Fruit fly (Drosophila melanogaster) whole organism, prepupa: Measurements from ENCODE around the gene pad.

ENCODE experiments used
- Blimp-1 ChIP-seq: fragments of 200-800 bp; sonication (Bioruptor generic); optimal IDR thresholded peaks from 3 replicates; lab custom pipeline; 2017; ENCODE audit warnings: missing biosample characterization, missing genetic modification characterization, mild to moderate bottlenecking, moderate library complexity, missing genetic modification reagents
- CG10631 ChIP-seq: fragments of 200-800 bp; sonication (Bioruptor generic); optimal IDR thresholded peaks from 2 replicates; lab custom pipeline; 2016; ENCODE audit warnings: missing biosample characterization, missing genetic modification characterization
- CG10669 ChIP-seq: fragments of 200-800 bp; sonication (Bioruptor generic); optimal IDR thresholded peaks from 3 replicates; lab custom pipeline; 2018; ENCODE audit warnings: missing biosample characterization, mild to moderate bottlenecking, missing genetic modification characterization, moderate library complexity
- CG11762 ChIP-seq: fragments of 200-800 bp; sonication (Bioruptor generic); optimal IDR thresholded peaks from 3 replicates; lab custom pipeline; 2016; ENCODE audit warnings: missing biosample characterization, missing genetic modification characterization; ENCODE audit not compliant: insufficient read depth
- CG11902 ChIP-seq: fragments of 200-800 bp; sonication (Bioruptor generic); optimal IDR thresholded peaks from 3 replicates; lab custom pipeline; 2016; ENCODE audit warnings: missing biosample characterization, missing genetic modification characterization
- CG15336 ChIP-seq: fragments of 200-800 bp; sonication (Bioruptor generic); IDR thresholded peaks from 2 replicates; pipeline ENCODE4 v1.3.6; 2022; ENCODE audit warnings: missing biosample characterization, missing genetic modification characterization
- CG16779 ChIP-seq: fragments of 200-800 bp; sonication (Bioruptor generic); optimal IDR thresholded peaks from 3 replicates; lab custom pipeline; 2017; ENCODE audit warnings: missing biosample characterization, mild to moderate bottlenecking, missing genetic modification characterization
- CG3032 ChIP-seq: fragments of 200-800 bp; optimal IDR thresholded peaks from 2 replicates; lab custom pipeline; 2019; ENCODE audit warnings: missing biosample characterization, mild to moderate bottlenecking, missing genetic modification characterization, moderate library complexity
- CG31627 ChIP-seq: fragments of 200-800 bp; sonication (Bioruptor generic); optimal IDR thresholded peaks from 3 replicates; lab custom pipeline; 2016; ENCODE audit warnings: missing biosample characterization, missing genetic modification characterization
- CG32006 ChIP-seq: fragments of 200-800 bp; sonication (Bioruptor generic); optimal IDR thresholded peaks from 3 replicates; lab custom pipeline; 2017; ENCODE audit warnings: missing biosample characterization, mild to moderate bottlenecking, missing genetic modification characterization
- CG3919 ChIP-seq: fragments of 200-800 bp; sonication (Bioruptor generic); optimal IDR thresholded peaks from 3 replicates; lab custom pipeline; 2016; ENCODE audit warnings: missing biosample characterization, missing genetic modification characterization
- CG4318 ChIP-seq: fragments of 200-800 bp; sonication (Bioruptor generic); optimal IDR thresholded peaks from 3 replicates; lab custom pipeline; 2017; ENCODE audit warnings: missing biosample characterization, mild to moderate bottlenecking, missing genetic modification characterization
- CG6276 ChIP-seq: fragments of 200-800 bp; sonication (Bioruptor generic); optimal IDR thresholded peaks from 2 replicates; lab custom pipeline; 2017; ENCODE audit warnings: missing biosample characterization, mild to moderate bottlenecking, missing genetic modification characterization
- CG6792 ChIP-seq: fragments of 200-800 bp; sonication (Bioruptor generic); optimal IDR thresholded peaks from 3 replicates; lab custom pipeline; 2016; ENCODE audit warnings: missing biosample characterization, missing genetic modification characterization
- CG6808 ChIP-seq: fragments of 200-800 bp; sonication (Bioruptor generic); optimal IDR thresholded peaks from 3 replicates; lab custom pipeline; 2017; ENCODE audit warnings: missing biosample characterization, missing genetic modification characterization, mild to moderate bottlenecking, moderate library complexity, missing genetic modification reagents
- CG6854 ChIP-seq: fragments of 200-800 bp; sonication (Bioruptor generic); optimal IDR thresholded peaks from 2 replicates; lab custom pipeline; 2017; ENCODE audit warnings: missing biosample characterization, mild to moderate bottlenecking, missing genetic modification characterization
- CG8119 ChIP-seq: fragments of 200-800 bp; sonication (Bioruptor generic); IDR thresholded peaks from 3 replicates; pipeline ENCODE4 v1.3.6; 2022; ENCODE audit warnings: missing biosample characterization, missing genetic modification characterization
- CG8319 ChIP-seq: fragments of 200-800 bp; sonication (Bioruptor generic); optimal IDR thresholded peaks from 3 replicates; lab custom pipeline; 2016; ENCODE audit warnings: missing biosample characterization, missing genetic modification characterization
- CG8632 ChIP-seq: fragments of 200-800 bp; sonication (Bioruptor generic); optimal IDR thresholded peaks from 3 replicates; lab custom pipeline; 2016; ENCODE audit warnings: missing biosample characterization, missing genetic modification characterization
- CG9139 ChIP-seq: fragments of 200-800 bp; sonication (Bioruptor generic); optimal IDR thresholded peaks from 3 replicates; lab custom pipeline; 2017; ENCODE audit warnings: missing biosample characterization, mild to moderate bottlenecking, missing genetic modification characterization
- Eip75B ChIP-seq: fragments of 200-800 bp; sonication (Bioruptor generic); optimal IDR thresholded peaks from 3 replicates; lab custom pipeline; 2016; ENCODE audit warnings: missing biosample characterization, missing genetic modification characterization
- Eip78C ChIP-seq: fragments of 200-800 bp; sonication (Bioruptor generic); peaks from one replicate; lab custom pipeline; 2016; ENCODE audit warnings: missing biosample characterization, missing genetic modification characterization
- Eip93F ChIP-seq: fragments of 200-800 bp; sonication (Bioruptor generic); optimal IDR thresholded peaks from 2 replicates; lab custom pipeline; 2016; ENCODE audit warnings: missing biosample characterization, mild to moderate bottlenecking, missing genetic modification characterization
- Ets96B ChIP-seq: fragments of 200-800 bp; optimal IDR thresholded peaks from 2 replicates; lab custom pipeline; 2019; ENCODE audit warnings: missing biosample characterization, mild to moderate bottlenecking, missing genetic modification characterization, moderate library complexity
- Met ChIP-seq: fragments of 200-800 bp; sonication (Bioruptor generic); optimal IDR thresholded peaks from 3 replicates; lab custom pipeline; 2016; ENCODE audit warnings: missing biosample characterization, missing genetic modification characterization
- Smox ChIP-seq: fragments of 200-800 bp; sonication (Bioruptor generic); optimal IDR thresholded peaks from 3 replicates; lab custom pipeline; 2016; ENCODE audit warnings: missing biosample characterization, missing genetic modification characterization
- Sox102F ChIP-seq: fragments of 200-800 bp; sonication (Bioruptor generic); optimal IDR thresholded peaks from 2 replicates; lab custom pipeline; 2016; ENCODE audit warnings: missing biosample characterization, mild to moderate bottlenecking, missing genetic modification characterization
- Sox14 ChIP-seq: fragments of 200-800 bp; sonication (Bioruptor generic); optimal IDR thresholded peaks from 3 replicates; lab custom pipeline; 2016; ENCODE audit warnings: missing biosample characterization, missing genetic modification characterization
- achi ChIP-seq: fragments of 200-800 bp; sonication (Bioruptor generic); optimal IDR thresholded peaks from 3 replicates; lab custom pipeline; 2016; ENCODE audit warnings: missing biosample characterization, missing genetic modification characterization
- cyc ChIP-seq: fragments of 200-800 bp; sonication (Bioruptor generic); optimal IDR thresholded peaks from 3 replicates; lab custom pipeline; 2016; ENCODE audit warnings: missing biosample characterization, missing genetic modification characterization
- dac ChIP-seq: fragments of 200-800 bp; sonication (Bioruptor generic); optimal IDR thresholded peaks from 2 replicates; lab custom pipeline; 2017; ENCODE audit warnings: missing biosample characterization, mild to moderate bottlenecking, missing genetic modification characterization
- dsx ChIP-seq: fragments of 200-800 bp; optimal IDR thresholded peaks from 3 replicates; lab custom pipeline; 2019; ENCODE audit warnings: missing biosample characterization, mild to moderate bottlenecking, missing genetic modification characterization, moderate library complexity; ENCODE audit not compliant: poor library complexity, severe bottlenecking
- eg ChIP-seq: fragments of 200-800 bp; sonication (Bioruptor generic); IDR thresholded peaks from 3 replicates; pipeline ENCODE4 v1.3.6; 2022; ENCODE audit warnings: missing biosample characterization, missing genetic modification characterization
- fd85E ChIP-seq: fragments of 200-800 bp; sonication (Bioruptor generic); optimal IDR thresholded peaks from 3 replicates; lab custom pipeline; 2016; ENCODE audit warnings: missing biosample characterization, missing genetic modification characterization
- fkh ChIP-seq: fragments of 200-800 bp; sonication (Bioruptor generic); optimal IDR thresholded peaks from 3 replicates; lab custom pipeline; 2017; ENCODE audit warnings: missing biosample characterization, mild to moderate bottlenecking, missing genetic modification characterization, moderate library complexity
- lz ChIP-seq: fragments of 200-800 bp; sonication (Bioruptor generic); optimal IDR thresholded peaks from 3 replicates; lab custom pipeline; 2016; ENCODE audit warnings: missing biosample characterization, missing genetic modification characterization
- pdm3 ChIP-seq: fragments of 200-800 bp; sonication (Bioruptor generic); optimal IDR thresholded peaks from 3 replicates; lab custom pipeline; 2016; ENCODE audit warnings: missing biosample characterization, missing genetic modification characterization
- salr ChIP-seq, 2 experiments: fragments of 200-800 bp; sonication (Bioruptor generic); optimal IDR thresholded peaks; 3 replicates each; lab custom pipeline; 2016 to 2018; ENCODE audit warnings: missing biosample characterization in 2 of 2, missing genetic modification characterization in 2 of 2, mild to moderate bottlenecking in 1 of 2
- spab ChIP-seq: fragments of 200-800 bp; sonication (Bioruptor generic); optimal IDR thresholded peaks from 2 replicates; lab custom pipeline; 2017; ENCODE audit warnings: missing biosample characterization, mild to moderate bottlenecking, missing genetic modification characterization, missing genetic modification reagents
- ss ChIP-seq, 2 experiments: fragments of 200-800 bp; sonication (Bioruptor generic); optimal IDR thresholded peaks; 2 replicates in 1 of 2; 3 replicates in 1 of 2; lab custom pipeline; 2017 to 2018; ENCODE audit warnings: mild to moderate bottlenecking in 2 of 2, missing biosample characterization in 2 of 2, missing genetic modification characterization in 2 of 2, moderate library complexity in 1 of 2
- svp ChIP-seq: fragments of 200-800 bp; sonication (Bioruptor generic); peaks from one replicate; lab custom pipeline; 2016; ENCODE audit warnings: missing biosample characterization, missing genetic modification characterization
- topi ChIP-seq: fragments of 200-800 bp; sonication (Bioruptor generic); optimal IDR thresholded peaks from 3 replicates; lab custom pipeline; 2016; ENCODE audit warnings: missing biosample characterization, missing genetic modification characterization

Gene pad

dm6 chr3R:16331809-16332343 lies 10.2 kb upstream of the pad start (continued):
- TF ChIP-seq CG15336 (no peak), CG11902 (GFP tag; lab: Kevin White, UChicago) (no peak), CG3032 (tag; lab: Kevin White, UChicago) (peak; percentile 4), Sox102F (GFP tag; lab: Kevin White, UChicago) (peak; percentile 41), svp (GFP tag; lab: Kevin White, UChicago) (no peak), Eip93F (peak; percentile 56), achi (GFP tag; lab: Kevin White, UChicago) (no peak), Eip78C (peak; percentile 78), Eip75B (no peak), CG31627 (GFP tag; lab: Kevin White, UChicago) (peak; percentile 33), CG6854 (no peak), spab (GFP tag; lab: Kevin White, UChicago) (peak; percentile 71), Met (GFP tag; lab: Kevin White, UChicago) (peak; percentile 60), Blimp-1 (GFP tag; lab: Kevin White, UChicago) (no peak), eg (GFP tag; lab: Robert Waterston, UW) (peak; percentile 8; the same call in 1 of the 3 replicates), CG6808 (GFP tag; lab: Kevin White, UChicago) (peak; percentile 41), Sox14 (no peak), CG6792 (GFP tag; lab: Kevin White, UChicago) (peak; percentile 26), fd85E (GFP tag; lab: Kevin White, UChicago) (no peak), CG16779 (tag; lab: Kevin White, UChicago) (no peak), salr (GFP tag; optimal IDR thresholded peaks at IDR 0.05; lab: Kevin White, UChicago) (peak; percentile 18 to 46), CG3919 (GFP tag; lab: Kevin White, UChicago) (no peak), CG11762 (no peak), CG6276 (GFP tag; lab: Kevin White, UChicago) (peak; percentile 20), cyc (GFP tag; lab: Kevin White, UChicago) (no peak), CG8319 (GFP tag; lab: Kevin White, UChicago) (no peak), CG32006 (GFP tag; lab: Kevin White, UChicago) (peak; percentile 18), topi (GFP tag; lab: Kevin White, UChicago) (peak; percentile 11), dac (GFP tag; lab: Kevin White, UChicago) (no peak), pdm3 (GFP tag; lab: Kevin White, UChicago) (no peak)

DNA sequence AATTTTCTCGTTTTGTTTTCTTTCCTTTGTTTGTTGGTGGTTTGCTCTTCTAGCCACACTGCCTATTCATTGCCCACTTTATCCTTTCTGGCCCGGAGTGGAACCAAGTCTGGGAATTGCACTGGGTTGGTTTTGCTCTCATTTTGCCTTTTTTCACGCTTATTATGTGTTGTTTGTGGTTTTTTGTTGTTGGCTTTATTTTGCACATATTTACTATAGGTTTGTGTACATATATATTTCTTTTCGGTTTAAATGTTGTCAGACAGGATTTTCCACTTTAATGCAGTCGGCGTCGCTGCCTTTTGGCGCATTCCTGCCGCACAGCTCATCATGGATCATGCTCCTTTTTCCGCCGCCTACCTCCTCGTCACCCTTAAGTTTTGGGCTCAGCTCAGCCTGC lies 7.8 kb upstream of the pad start:
- TF ChIP-seq CG10631 (GFP tag; lab: Kevin White, UChicago) (no peak), Sox14 (no peak), CG8632 (GFP tag; lab: Kevin White, UChicago) (no peak), achi (GFP tag; lab: Kevin White, UChicago) (no peak), CG10669 (peak; percentile 17), CG6792 (GFP tag; lab: Kevin White, UChicago) (no peak), CG8119 (GFP tag; lab: Robert Waterston, UW) (no peak), Ets96B (peak; percentile 42), dsx (GFP tag; lab: Kevin White, UChicago) (peak; percentile 37), lz (GFP tag; lab: Kevin White, UChicago) (no peak), eg (GFP tag; lab: Robert Waterston, UW) (no peak), spab (GFP tag; lab: Kevin White, UChicago) (peak; percentile 24), CG4318 (GFP tag; lab: Kevin White, UChicago) (no peak), salr (GFP tag; optimal IDR thresholded peaks at IDR 0.05; lab: Kevin White, UChicago) (no peak), CG3032 (tag; lab: Kevin White, UChicago) (no peak), ss (GFP tag; optimal IDR thresholded peaks at IDR 0.05; lab: Kevin White, UChicago) (peak; percentile 89 to 94), Smox (no peak), CG9139 (GFP tag; lab: Kevin White, UChicago) (peak; percentile 74), Sox102F (GFP tag; lab: Kevin White, UChicago) (no peak), CG3919 (GFP tag; lab: Kevin White, UChicago) (no peak), fkh (GFP tag; lab: Kevin White, UChicago) (no peak), Eip78C (peak; percentile 61), CG6808 (GFP tag; lab: Kevin White, UChicago) (peak; percentile 49)
